Fruit fly (Drosophila melanogaster): Measurements from ENCODE around the gene CG11109.

CG11109 gene

dm6 chr3L:22824668-22825192 is 47.3 kb upstream of the CG11109 start (continued):
- TF ChIP-seq CG11294 (GFP tag; IDR thresholded peaks at IDR 0.05) (no peak), acj6 (GFP tag; optimal IDR thresholded peaks at IDR 0.05) (no peak), eg (GFP tag; IDR thresholded peaks at IDR 0.05) (peak; percentile 76), pdm3 (GFP tag; optimal IDR thresholded peaks at IDR 0.05) (peak; percentile 12), esn (GFP tag; optimal IDR thresholded peaks at IDR 0.05) (peak; percentile 21), Eip78C (GFP tag) (peak; percentile 81), CG9139 (GFP tag; optimal IDR thresholded peaks at IDR 0.05) (peak; percentile 67), Eip75B (GFP tag; optimal IDR thresholded peaks at IDR 0.05) (peak; percentile 3)

dm6 chr3L:22826236-22826635 is 45.8 kb upstream of the CG11109 start:
- no peak for TF ChIP-seq Smox (GFP tag; optimal IDR thresholded peaks at IDR 0.05)
- TF ChIP-seq CG10669 (GFP tag; optimal IDR thresholded peaks at IDR 0.05) = peak; percentile 48
- no peak for TF ChIP-seq Sox14 (GFP tag; optimal IDR thresholded peaks at IDR 0.05)
- TF ChIP-seq dac (GFP tag; optimal IDR thresholded peaks at IDR 0.05) = no peak
- TF ChIP-seq pdm3 (GFP tag; optimal IDR thresholded peaks at IDR 0.05) = no peak
- TF ChIP-seq Hr4 (GFP tag; optimal IDR thresholded peaks at IDR 0.05) = no peak
- TF ChIP-seq CG11294 (GFP tag; IDR thresholded peaks at IDR 0.05) = no peak
- no peak for TF ChIP-seq CG9139 (GFP tag; optimal IDR thresholded peaks at IDR 0.05)
- no peak for TF ChIP-seq topi (GFP tag; optimal IDR thresholded peaks at IDR 0.05)
- TF ChIP-seq CG7368 (GFP tag; optimal IDR thresholded peaks at IDR 0.05) = no peak
- peak in 1 of 2 experiments; percentile 3 for TF ChIP-seq salr (GFP tag; optimal IDR thresholded peaks at IDR 0.05)
- no peak for TF ChIP-seq fd59A (GFP tag; optimal IDR thresholded peaks at IDR 0.05)
- TF ChIP-seq cyc (GFP tag; optimal IDR thresholded peaks at IDR 0.05) = no peak
- TF ChIP-seq eg (GFP tag; IDR thresholded peaks at IDR 0.05) = 0 out of 3 replicates have a peak, but pooled peaks have one; percentile 32
- no peak for TF ChIP-seq CG16779 (tag; optimal IDR thresholded peaks at IDR 0.05)
- no peak for TF ChIP-seq Blimp-1 (GFP tag; optimal IDR thresholded peaks at IDR 0.05)
- TF ChIP-seq CG8319 (GFP tag; optimal IDR thresholded peaks at IDR 0.05) = no peak
- no peak for TF ChIP-seq CG11762 (GFP tag; optimal IDR thresholded peaks at IDR 0.05; ENCODE audit: insufficient read depth)
- TF ChIP-seq CG6854 (GFP tag; optimal IDR thresholded peaks at IDR 0.05) = no peak
- TF ChIP-seq CG11902 (GFP tag; optimal IDR thresholded peaks at IDR 0.05) = no peak
- no peak for TF ChIP-seq Ets21C (GFP tag; optimal IDR thresholded peaks at IDR 0.05)
- peak; percentile 16 for TF ChIP-seq dsx (GFP tag; optimal IDR thresholded peaks at IDR 0.05; ENCODE audit: poor library complexity, severe bottlenecking)
- TF ChIP-seq CG31627 (GFP tag; optimal IDR thresholded peaks at IDR 0.05) = no peak
- TF ChIP-seq CG6276 (GFP tag; optimal IDR thresholded peaks at IDR 0.05) = peak; percentile 44
- no peak for TF ChIP-seq CG6792 (GFP tag; optimal IDR thresholded peaks at IDR 0.05)
- no peak for TF ChIP-seq net (GFP tag; optimal IDR thresholded peaks at IDR 0.05)
- TF ChIP-seq Sox102F (GFP tag; optimal IDR thresholded peaks at IDR 0.05) = no peak
- peak; percentile 72 for TF ChIP-seq Eip78C (GFP tag)
- TF ChIP-seq CG6163 (GFP tag; IDR thresholded peaks at IDR 0.05) = peak; percentile 21; the same call in 2 of the 3 replicates
- no peak for TF ChIP-seq vri (GFP tag; optimal IDR thresholded peaks at IDR 0.05)
- TF ChIP-seq Lpt (GFP tag; optimal IDR thresholded peaks at IDR 0.05) = no peak
- no peak for TF ChIP-seq lz (GFP tag; optimal IDR thresholded peaks at IDR 0.05)
- peak; percentile 20 for TF ChIP-seq CG1621 (tag; optimal IDR thresholded peaks at IDR 0.05)
- no peak for TF ChIP-seq CG3032 (tag; optimal IDR thresholded peaks at IDR 0.05)
- no peak for TF ChIP-seq fkh (GFP tag; optimal IDR thresholded peaks at IDR 0.05)
- TF ChIP-seq Ets96B (tag; optimal IDR thresholded peaks at IDR 0.05) = peak; percentile 5
- TF ChIP-seq Eip93F (GFP tag; optimal IDR thresholded peaks at IDR 0.05) = no peak
- peak; percentile 39 for TF ChIP-seq CG6808 (GFP tag; optimal IDR thresholded peaks at IDR 0.05)
- peak; percentile 2 for TF ChIP-seq esn (GFP tag; optimal IDR thresholded peaks at IDR 0.05)
- TF ChIP-seq spab (GFP tag; optimal IDR thresholded peaks at IDR 0.05) = peak; percentile 6
- TF ChIP-seq Eip75B (GFP tag; optimal IDR thresholded peaks at IDR 0.05) = no peak
- no peak for TF ChIP-seq Hr38 (GFP tag; optimal IDR thresholded peaks at IDR 0.05)
- no peak for TF ChIP-seq acj6 (GFP tag; optimal IDR thresholded peaks at IDR 0.05)
- TF ChIP-seq CG8119 (GFP tag; IDR thresholded peaks at IDR 0.05) = no peak
- no peak for TF ChIP-seq CG32006 (GFP tag; optimal IDR thresholded peaks at IDR 0.05)
- TF ChIP-seq fd85E (GFP tag; optimal IDR thresholded peaks at IDR 0.05) = no peak
- no peak for TF ChIP-seq svp (GFP tag)
- peak in 1 of 2 experiments; percentile 66 for TF ChIP-seq ss (GFP tag; optimal IDR thresholded peaks at IDR 0.05)
